Fruit fly (Drosophila melanogaster) whole organism, embryonic: Measurements from ENCODE around the gene isoQC.

Experiments
- ATbp ChIP-seq: fragments of 200-800 bp; sonication (Bioruptor generic); optimal IDR thresholded peaks from 2 replicates; lab custom pipeline; 2017; ENCODE audit warnings: missing biosample characterization, mild to moderate bottlenecking, missing genetic modification characterization, missing genetic modification reagents
- B-H1 ChIP-seq: fragments of 200-800 bp; sonication (Bioruptor generic); IDR thresholded peaks from 3 replicates; pipeline ENCODE4 v1.3.6; 2022; ENCODE audit warnings: missing biosample characterization, missing genetic modification characterization
- Bdp1 ChIP-seq: fragments of 200-800 bp; sonication (Bioruptor generic); optimal IDR thresholded peaks from 3 replicates; lab custom pipeline; 2016; ENCODE audit warnings: missing biosample characterization, missing genetic modification characterization
- CG10366 ChIP-seq: fragments of 200-800 bp; sonication (Bioruptor generic); IDR thresholded peaks from 2 replicates; pipeline ENCODE4 v1.3.6; 2022; ENCODE audit warnings: missing biosample characterization, missing genetic modification characterization
- CG11696 ChIP-seq: fragments of 200-800 bp; sonication (Bioruptor generic); IDR thresholded peaks from 2 replicates; pipeline ENCODE4 v1.3.6; 2022; ENCODE audit warnings: missing biosample characterization, missing genetic modification characterization
- CG12391 ChIP-seq: fragments of 200-800 bp; sonication (Bioruptor generic); optimal IDR thresholded peaks from 3 replicates; lab custom pipeline; 2018; ENCODE audit warnings: missing biosample characterization, mild to moderate bottlenecking, missing genetic modification characterization, moderate library complexity
- CG13296 ChIP-seq: fragments of 200-800 bp; sonication (Bioruptor generic); optimal IDR thresholded peaks from 3 replicates; lab custom pipeline; 2018; ENCODE audit warnings: missing biosample characterization, mild to moderate bottlenecking, missing genetic modification characterization
- CG16863 ChIP-seq: fragments of 200-800 bp; sonication (Bioruptor generic); optimal IDR thresholded peaks from 3 replicates; lab custom pipeline; 2016; ENCODE audit warnings: missing biosample characterization, missing genetic modification characterization
- CG17802 ChIP-seq: fragments of 200-800 bp; sonication (Bioruptor generic); optimal IDR thresholded peaks from 2 replicates; lab custom pipeline; 2018; ENCODE audit warnings: missing biosample characterization, mild to moderate bottlenecking, missing genetic modification characterization, moderate library complexity
- CG4282 ChIP-seq: fragments of 200-800 bp; sonication (Bioruptor generic); optimal IDR thresholded peaks from 2 replicates; lab custom pipeline; 2016; ENCODE audit warnings: missing biosample characterization, missing genetic modification characterization
- CG4424 ChIP-seq: fragments of 200-800 bp; sonication (Bioruptor generic); optimal IDR thresholded peaks from 3 replicates; lab custom pipeline; 2016; ENCODE audit warnings: missing biosample characterization, missing genetic modification characterization
- CG4617 ChIP-seq: fragments of 200-800 bp; sonication (Bioruptor generic); optimal IDR thresholded peaks from 3 replicates; lab custom pipeline; 2016; ENCODE audit warnings: missing biosample characterization, missing genetic modification characterization, borderline replicate concordance
- CG4707 ChIP-seq: fragments of 200-800 bp; sonication (Bioruptor generic); optimal IDR thresholded peaks from 2 replicates; lab custom pipeline; 2018; ENCODE audit warnings: missing biosample characterization, mild to moderate bottlenecking, missing genetic modification characterization, moderate library complexity
- CG6813 ChIP-seq: fragments of 200-800 bp; sonication (Bioruptor generic); optimal IDR thresholded peaks from 2 replicates; lab custom pipeline; 2017; ENCODE audit warnings: missing biosample characterization, missing genetic modification characterization, mild to moderate bottlenecking, moderate library complexity, missing genetic modification reagents
- CG8281 ChIP-seq: fragments of 200-800 bp; sonication (Bioruptor generic); optimal IDR thresholded peaks from 2 replicates; lab custom pipeline; 2018; ENCODE audit warnings: missing biosample characterization, mild to moderate bottlenecking, missing genetic modification characterization, moderate library complexity
- CG9215 ChIP-seq: fragments of 200-800 bp; sonication (Bioruptor generic); IDR thresholded peaks from 2 replicates; pipeline ENCODE4 v1.3.6; 2022; ENCODE audit warnings: missing biosample characterization, missing genetic modification characterization
- CG9727 ChIP-seq: fragments of 200-800 bp; sonication (Bioruptor generic); optimal IDR thresholded peaks from 3 replicates; lab custom pipeline; 2017; ENCODE audit warnings: missing biosample characterization, mild to moderate bottlenecking, missing genetic modification characterization
- CG9797 ChIP-seq: fragments of 200-800 bp; sonication (Bioruptor generic); optimal IDR thresholded peaks from 3 replicates; lab custom pipeline; 2018; ENCODE audit warnings: missing biosample characterization, mild to moderate bottlenecking, missing genetic modification characterization
- CG9876 ChIP-seq: fragments of 200-800 bp; sonication (Bioruptor generic); optimal IDR thresholded peaks from 2 replicates; lab custom pipeline; 2016; ENCODE audit warnings: missing biosample characterization, missing genetic modification characterization
- CrebB ChIP-seq: fragments of 200-800 bp; sonication (Bioruptor generic); optimal IDR thresholded peaks from 3 replicates; lab custom pipeline; 2018; ENCODE audit warnings: missing biosample characterization, mild to moderate bottlenecking, missing genetic modification characterization
- E2f1 ChIP-seq: fragments of 200-800 bp; sonication (Bioruptor generic); IDR thresholded peaks from 2 replicates; pipeline ENCODE4 v1.3.6; 2022; ENCODE audit warnings: missing biosample characterization, missing genetic modification characterization
- E2f2 ChIP-seq: fragments of 200-800 bp; sonication (Bioruptor generic); IDR thresholded peaks from 2 replicates; pipeline ENCODE4 v1.3.6; 2022; ENCODE audit warnings: missing biosample characterization, missing genetic modification characterization
- Fer1 ChIP-seq: fragments of 200-800 bp; sonication (Bioruptor generic); optimal IDR thresholded peaks from 2 replicates; lab custom pipeline; 2017; ENCODE audit warnings: missing biosample characterization, mild to moderate bottlenecking, missing genetic modification characterization
- Fer2 ChIP-seq: fragments of 200-800 bp; sonication (Bioruptor generic); optimal IDR thresholded peaks from 2 replicates; lab custom pipeline; 2018; ENCODE audit warnings: missing biosample characterization, mild to moderate bottlenecking, missing genetic modification characterization, moderate library complexity
- GATAe ChIP-seq: fragments of 200-800 bp; sonication (Bioruptor generic); conservative IDR thresholded peaks from 2 replicates; pipeline ENCODE4 v1.3.6; 2022; ENCODE audit warnings: missing biosample characterization, missing genetic modification characterization
- HLH3B ChIP-seq: fragments of 200-800 bp; sonication (Bioruptor generic); IDR thresholded peaks from 2 replicates; pipeline ENCODE4 v1.3.6; 2022; ENCODE audit warnings: missing biosample characterization, missing genetic modification characterization
- Hsf ChIP-seq: fragments of 200-800 bp; sonication (Bioruptor generic); optimal IDR thresholded peaks from 3 replicates; lab custom pipeline; 2016; ENCODE audit warnings: missing biosample characterization, missing genetic modification characterization
- Lhr ChIP-seq: fragments of 200-800 bp; sonication (Bioruptor generic); optimal IDR thresholded peaks from 3 replicates; lab custom pipeline; 2017; ENCODE audit warnings: mild to moderate bottlenecking, missing biosample characterization, missing genetic modification reagents, missing genetic modification characterization
- Lpt ChIP-seq: fragments of >200 bp; optimal IDR thresholded peaks from 2 replicates; lab custom pipeline; 2018; ENCODE audit warnings: missing biosample characterization, missing genetic modification characterization
- Mad ChIP-seq: fragments of 200-800 bp; sonication (Bioruptor generic); optimal IDR thresholded peaks from 2 replicates; lab custom pipeline; 2016; ENCODE audit warnings: missing biosample characterization, missing genetic modification characterization
- Med ChIP-seq: fragments of 200-800 bp; sonication (Bioruptor generic); peaks from one replicate; lab custom pipeline; 2016; ENCODE audit warnings: missing biosample characterization, missing genetic modification characterization, mild to moderate bottlenecking, inconsistent platforms, moderate library complexity
- Nf-YA ChIP-seq: fragments of 200-800 bp; sonication (Bioruptor generic); IDR thresholded peaks from 2 replicates; pipeline ENCODE4 v1.3.6; 2022; ENCODE audit warnings: missing biosample characterization, missing genetic modification characterization
- Nf-YB ChIP-seq: fragments of 200-800 bp; sonication (Bioruptor generic); optimal IDR thresholded peaks from 3 replicates; lab custom pipeline; 2019; ENCODE audit warnings: missing biosample characterization, mild to moderate bottlenecking, missing genetic modification characterization, moderate library complexity
- Nf-YC ChIP-seq: fragments of 200-800 bp; optimal IDR thresholded peaks from 3 replicates; lab custom pipeline; 2019; ENCODE audit warnings: missing biosample characterization, mild to moderate bottlenecking, missing genetic modification characterization, moderate library complexity
- Optix ChIP-seq: fragments of 200-800 bp; sonication (Bioruptor generic); IDR thresholded peaks from 3 replicates; pipeline ENCODE4 v1.3.6; 2022; ENCODE audit warnings: missing biosample characterization, missing genetic modification characterization
- PHDP ChIP-seq: fragments of 200-800 bp; sonication (Bioruptor generic); optimal IDR thresholded peaks from 3 replicates; lab custom pipeline; 2018; ENCODE audit warnings: missing biosample characterization, mild to moderate bottlenecking, missing genetic modification characterization, moderate library complexity
- Spps ChIP-seq: fragments of 200-800 bp; sonication (Bioruptor generic); optimal IDR thresholded peaks from 2 replicates; lab custom pipeline; 2018; ENCODE audit warnings: missing biosample characterization, mild to moderate bottlenecking, missing genetic modification characterization
- Usf ChIP-seq: fragments of 200-800 bp; sonication (Bioruptor generic); optimal IDR thresholded peaks from 2 replicates; lab custom pipeline; 2017; ENCODE audit warnings: missing genotype, missing biosample characterization, missing genetic modification characterization
- abd-A ChIP-seq: fragments of 200-800 bp; sonication (Bioruptor generic); optimal IDR thresholded peaks from 3 replicates; lab custom pipeline; 2019; ENCODE audit warnings: missing biosample characterization, mild to moderate bottlenecking, missing genetic modification characterization, moderate library complexity
- ara ChIP-seq: fragments of 200-800 bp; sonication (Bioruptor generic); IDR thresholded peaks from 2 replicates; pipeline ENCODE4 v1.3.6; 2022; ENCODE audit warnings: missing biosample characterization, missing genetic modification characterization
- ato ChIP-seq: fragments of 200-800 bp; sonication (Bioruptor generic); IDR thresholded peaks from 2 replicates; pipeline ENCODE4 v1.3.6; 2022; ENCODE audit warnings: missing biosample characterization, missing genetic modification characterization; ENCODE audit not compliant: partially characterized antibody
- jigr1 ChIP-seq: fragments of 200-800 bp; sonication (Bioruptor generic); IDR thresholded peaks from 3 replicates; pipeline ENCODE4 v1.3.6; 2022; ENCODE audit warnings: missing biosample characterization, missing genetic modification characterization
- kay ChIP-seq: fragments of 200-800 bp; sonication (Bioruptor generic); optimal IDR thresholded peaks from 2 replicates; lab custom pipeline; 2016; ENCODE audit warnings: missing biosample characterization, missing genetic modification characterization
- knrl ChIP-seq: fragments of 200-800 bp; sonication (Bioruptor generic); IDR thresholded peaks from 3 replicates; pipeline ENCODE4 v1.3.6; 2022; ENCODE audit warnings: missing biosample characterization, missing genetic modification characterization; ENCODE audit not compliant: partially characterized antibody
- otp ChIP-seq: fragments of 200-800 bp; sonication (Bioruptor generic); IDR thresholded peaks from 3 replicates; pipeline ENCODE4, ENCODE4 v1.3.6; 2022; ENCODE audit warnings: missing biosample characterization, missing genetic modification characterization
- pb ChIP-seq: fragments of 200-800 bp; sonication (Bioruptor generic); optimal IDR thresholded peaks from 3 replicates; lab custom pipeline; 2016; ENCODE audit warnings: missing biosample characterization, missing genetic modification characterization
- pros ChIP-seq: fragments of 200-800 bp; sonication (Bioruptor generic); optimal IDR thresholded peaks from 3 replicates; lab custom pipeline; 2019; ENCODE audit warnings: missing biosample characterization, mild to moderate bottlenecking, missing genetic modification characterization, moderate library complexity
- row ChIP-seq: fragments of 200-800 bp; sonication (Bioruptor generic); IDR thresholded peaks from 3 replicates; pipeline ENCODE4 v1.3.6; 2022; ENCODE audit warnings: missing biosample characterization, missing genetic modification characterization
- salm ChIP-seq: fragments of 200-800 bp; sonication (Bioruptor generic); optimal IDR thresholded peaks from 2 replicates; lab custom pipeline; 2018; ENCODE audit warnings: missing biosample characterization, mild to moderate bottlenecking, missing genetic modification characterization
- sd ChIP-seq: fragments of 200-800 bp; sonication (Bioruptor generic); optimal IDR thresholded peaks from 3 replicates; lab custom pipeline; 2018; ENCODE audit warnings: missing biosample characterization, mild to moderate bottlenecking, missing genetic modification characterization, moderate library complexity
- tna ChIP-seq: fragments of 200-800 bp; sonication (Bioruptor generic); IDR thresholded peaks from 2 replicates; pipeline ENCODE4 v1.3.6; 2022; ENCODE audit warnings: missing biosample characterization, missing genetic modification characterization; ENCODE audit not compliant: partially characterized antibody

Gene isoQC

dm6 chr3L:20474789-20475208 lies 533 bp downstream of the isoQC start (continued):
- TF ChIP-seq CG4282 (GFP tag; lab: Kevin White, UChicago) (peak; percentile 72), Fer1 (GFP tag; lab: Kevin White, UChicago) (peak; percentile 90), CG9797 (GFP tag; lab: Kevin White, UChicago) (peak; percentile 18), jigr1 (no peak), Nf-YA (no peak), sd (peak; percentile 58), pros (GFP tag; lab: Kevin White, UChicago) (no peak), Spps (tag; lab: Kevin White, UChicago) (peak; percentile 43), kay (GFP tag; lab: Kevin White, UChicago) (peak; percentile 76), Nf-YC (tag; lab: Kevin White, UChicago) (peak; percentile 81), pb (GFP tag; lab: Kevin White, UChicago) (peak; percentile 83), CG6813 (GFP tag; lab: Kevin White, UChicago) (peak; percentile 82), Lhr (GFP tag; lab: Kevin White, UChicago) (peak; percentile 38), CrebB (tag; lab: Kevin White, UChicago) (peak; percentile 78), row (no peak), B-H1 (no peak), salm (peak; percentile 37), Mad (GFP tag; lab: Kevin White, UChicago) (peak; percentile 83), Lpt (GFP tag; lab: Kevin White, UChicago) (no peak), CG4424 (GFP tag; lab: Kevin White, UChicago) (peak; percentile 88), CG8281 (peak; percentile 62), HLH3B (GFP tag; lab: Robert Waterston, UW) (no peak), CG13296 (GFP tag; lab: Kevin White, UChicago) (peak; percentile 88), CG17802 (tag; lab: Kevin White, UChicago) (peak; percentile 64), E2f1 (no peak), CG16863 (GFP tag; lab: Kevin White, UChicago) (peak; percentile 83), ato (GFP tag; lab: Robert Waterston, UW) (no peak), knrl (GFP tag; lab: Robert Waterston, UW) (no peak), Fer2 (tag; lab: Kevin White, UChicago) (peak; percentile 77), Optix (GFP tag; lab: Robert Waterston, UW) (no peak), tna (GFP tag; lab: Robert Waterston, UW) (no peak), CG11696 (GFP tag; lab: Robert Waterston, UW) (no peak), Nf-YB (GFP tag; lab: Kevin White, UChicago) (peak; percentile 63), CG9215 (no peak), CG9727 (GFP tag; lab: Kevin White, UChicago) (peak; percentile 83), CG4707 (GFP tag; lab: Kevin White, UChicago) (peak; percentile 56), ATbp (GFP tag; lab: Kevin White, UChicago) (peak; percentile 82), CG9876 (GFP tag; lab: Kevin White, UChicago) (peak; percentile 82), abd-A (peak; percentile 94), Hsf (GFP tag; lab: Kevin White, UChicago) (peak; percentile 84), CG4617 (peak; percentile 91), ara (GFP tag; lab: Robert Waterston, UW) (no peak), otp (GFP tag; lab: Robert Waterston, UW) (no peak), Med (peak; percentile 98), PHDP (peak; percentile 91), Usf (peak; percentile 47), Bdp1 (GFP tag; lab: Kevin White, UChicago) (peak; percentile 77), E2f2 (GFP tag; lab: Robert Waterston, UW) (no peak), GATAe (GFP tag; lab: Robert Waterston, UW) (no peak), CG10366 (GFP tag; lab: Robert Waterston, UW) (no peak), CG12391 (tag; lab: Kevin White, UChicago) (peak; percentile 89)
